Worm (Caenorhabditis elegans) whole organism, L4 larva: ENCODE results near the gene Y57G7A.1.

Experiments used
- D1046.2 ChIP-seq: fragments of 200-800 bp; sonication (Bioruptor generic); IDR thresholded peaks from 2 replicates; pipeline ENCODE4 v1.3.6; 2022; ENCODE audit warnings: missing genetic modification characterization, missing compliant biosample characterization
- F49E8.2 ChIP-seq: sonication (generic microtip); optimal IDR thresholded peaks from 2 replicates; lab custom pipeline; 2016; ENCODE audit warnings: missing compliant biosample characterization, mild to moderate bottlenecking, missing genetic modification characterization, borderline replicate concordance
- Y105C5A.15 ChIP-seq: fragments of 200-800 bp; sonication (Bioruptor generic); IDR thresholded peaks from 2 replicates; pipeline ENCODE4 v1.3.6; 2022; ENCODE audit warnings: missing genetic modification characterization, missing compliant biosample characterization
- ZK337.2 ChIP-seq: fragments of 200-800 bp; sonication (Bioruptor generic); IDR thresholded peaks from 2 replicates; pipeline ENCODE4 v1.3.6; 2022; ENCODE audit warnings: missing genetic modification reagents, missing genetic modification characterization, missing compliant biosample characterization
- ZK546.5 ChIP-seq, 2 experiments: sonication (generic microtip); optimal IDR thresholded peaks; 2 replicates each; lab custom pipeline; 2017; ENCODE audit warnings: missing biosample characterization in 2 of 2, missing genetic modification characterization in 2 of 2
- aha-1 ChIP-seq: fragments of 150-350 bp; peaks from one replicate; lab custom pipeline; 2014; ENCODE audit warnings: missing biosample characterization, missing genetic modification characterization
- ceh-44 ChIP-seq: fragments of 200-800 bp; sonication (Bioruptor generic); IDR thresholded peaks from 2 replicates; pipeline ENCODE4 v1.3.6; 2022; ENCODE audit warnings: missing genetic modification reagents, missing genetic modification characterization, missing compliant biosample characterization
- ceh-62 ChIP-seq: sonication (generic microtip); optimal IDR thresholded peaks from 2 replicates; lab custom pipeline; 2017; ENCODE audit warnings: missing biosample characterization, missing genetic modification characterization
- ceh-82 ChIP-seq: sonication (generic microtip); optimal IDR thresholded peaks from 2 replicates; lab custom pipeline; 2017; ENCODE audit warnings: missing biosample characterization, missing genetic modification characterization
- ces-1 ChIP-seq: fragments of 150-350 bp; sonication (generic microtip); optimal IDR thresholded peaks from 4 replicates; lab custom pipeline; 2014; ENCODE audit warnings: missing biosample characterization, missing genetic modification reagents, missing genetic modification characterization
- cey-2 ChIP-seq: sonication (generic microtip); optimal IDR thresholded peaks from 3 replicates; lab custom pipeline; 2017; ENCODE audit warnings: missing genetic modification characterization, mild to moderate bottlenecking, missing compliant biosample characterization, antibody characterized with exemption, borderline replicate concordance; ENCODE audit not compliant: insufficient read depth
- daf-12 ChIP-seq: fragments of 150-350 bp; optimal IDR thresholded peaks from 2 replicates; lab custom pipeline; 2014; ENCODE audit warnings: missing biosample characterization, missing genetic modification reagents, missing genetic modification characterization
- daf-16 ChIP-seq, 3 experiments: sonication (generic microtip); optimal IDR thresholded peaks; 2 replicates each; lab custom pipeline; 2016 to 2017; ENCODE audit warnings: missing genetic modification characterization in 3 of 3, missing genetic modification reagents in 3 of 3, mild to moderate bottlenecking in 2 of 3, missing compliant biosample characterization in 2 of 3, missing biosample characterization in 1 of 3, moderate library complexity in 1 of 3
- daf-19 ChIP-seq: fragments of 200-800 bp; sonication (Bioruptor generic); conservative IDR thresholded peaks from 2 replicates; pipeline ENCODE4 v1.3.6; 2022; ENCODE audit warnings: missing genetic modification characterization, missing compliant biosample characterization
- daf-8 ChIP-seq: fragments of 200-800 bp; sonication (Bioruptor generic); IDR thresholded peaks from 2 replicates; pipeline ENCODE4 v1.3.6; 2022; ENCODE audit warnings: missing genetic modification characterization, missing compliant biosample characterization
- dmd-8 ChIP-seq: fragments of 200-800 bp; sonication (Bioruptor generic); IDR thresholded peaks from 2 replicates; pipeline ENCODE4 v1.3.6; 2022; ENCODE audit warnings: missing genetic modification characterization, missing compliant biosample characterization
- dmd-9 ChIP-seq: fragments of 200-800 bp; sonication (Bioruptor generic); IDR thresholded peaks from 2 replicates; pipeline ENCODE4 v1.3.6; 2022; ENCODE audit warnings: missing genetic modification reagents, missing genetic modification characterization, missing compliant biosample characterization
- duxl-1 ChIP-seq: sonication (generic microtip); optimal IDR thresholded peaks from 2 replicates; lab custom pipeline; 2016; ENCODE audit warnings: mild to moderate bottlenecking, missing genetic modification characterization, moderate library complexity, missing compliant biosample characterization; ENCODE audit not compliant: poor library complexity
- dve-1 ChIP-seq: sonication (generic microtip); optimal IDR thresholded peaks from 2 replicates; lab custom pipeline; 2017; ENCODE audit warnings: antibody characterized with exemption, mild to moderate bottlenecking, missing genetic modification characterization, missing compliant biosample characterization; ENCODE audit not compliant: insufficient read depth
- egl-43 ChIP-seq: fragments of 200-800 bp; sonication (Bioruptor generic); IDR thresholded peaks from 2 replicates; pipeline ENCODE4 v1.3.6; 2022; ENCODE audit warnings: missing genetic modification reagents, missing genetic modification characterization, missing compliant biosample characterization
- fos-1 ChIP-seq: fragments of 150-350 bp; optimal IDR thresholded peaks from 2 replicates; lab custom pipeline; 2014; ENCODE audit warnings: missing biosample characterization, missing genetic modification characterization
- gei-8 ChIP-seq: fragments of 200-800 bp; sonication (Bioruptor generic); optimal IDR thresholded peaks from 2 replicates; lab custom pipeline; 2018; ENCODE audit warnings: mild to moderate bottlenecking, missing genetic modification characterization, missing compliant biosample characterization
- hlh-11 ChIP-seq: fragments of 200-800 bp; sonication (Bioruptor generic); optimal IDR thresholded peaks from 2 replicates; lab custom pipeline; 2018; ENCODE audit warnings: mild to moderate bottlenecking, missing genetic modification characterization, missing compliant biosample characterization
- hlh-30 ChIP-seq: sonication (generic microtip); optimal IDR thresholded peaks from 2 replicates; lab custom pipeline; 2017; ENCODE audit warnings: antibody characterized with exemption, mild to moderate bottlenecking, missing genetic modification characterization, missing compliant biosample characterization; ENCODE audit not compliant: insufficient read depth
- hmg-1.1 ChIP-seq: fragments of 200-800 bp; sonication (Bioruptor generic); IDR thresholded peaks from 2 replicates; pipeline ENCODE4 v1.3.6; 2022; ENCODE audit warnings: missing genetic modification reagents, missing genetic modification characterization, missing compliant biosample characterization
- lim-7 ChIP-seq: fragments of 200-800 bp; sonication (Bioruptor generic); IDR thresholded peaks from 2 replicates; pipeline ENCODE4 v1.3.6; 2022; ENCODE audit warnings: missing genetic modification characterization, missing compliant biosample characterization
- lin-13 ChIP-seq: fragments of 150-350 bp; optimal IDR thresholded peaks from 2 replicates; lab custom pipeline; 2014; ENCODE audit warnings: missing biosample characterization, missing genetic modification reagents, missing genetic modification characterization
- lin-38 ChIP-seq: fragments of 200-800 bp; sonication (Bioruptor generic); IDR thresholded peaks from 2 replicates; pipeline ENCODE4 v1.3.6; 2022; ENCODE audit warnings: missing genetic modification reagents, missing genetic modification characterization, missing compliant biosample characterization
- lir-3 ChIP-seq: sonication (generic microtip); optimal IDR thresholded peaks from 2 replicates; lab custom pipeline; 2016; ENCODE audit warnings: mild to moderate bottlenecking, missing genetic modification characterization, missing compliant biosample characterization
- lsy-2 ChIP-seq, 2 experiments: fragments of 150-350 bp in 1 of 2; sonication (generic microtip) in 1 of 2; optimal IDR thresholded peaks; 2 replicates each; lab custom pipeline; 2014 to 2017; ENCODE audit warnings: missing biosample characterization in 2 of 2, missing genetic modification characterization in 2 of 2
- madf-5 ChIP-seq, 2 experiments: fragments of 200-800 bp; sonication (Bioruptor generic); IDR thresholded peaks; 2 replicates each; pipeline ENCODE4 v1.3.6; 2022; ENCODE audit warnings: missing compliant biosample characterization in 2 of 2, missing genetic modification characterization in 2 of 2
- mes-2 ChIP-seq: sonication (generic microtip); optimal IDR thresholded peaks from 2 replicates; lab custom pipeline; 2016; ENCODE audit warnings: missing genotype, mild to moderate bottlenecking, missing genetic modification characterization, missing compliant biosample characterization; ENCODE audit not compliant: poor library complexity, severe bottlenecking
- mxl-2 ChIP-seq: fragments of 200-800 bp; sonication (Bioruptor generic); conservative IDR thresholded peaks from 2 replicates; pipeline ENCODE4 v1.3.6; 2022; ENCODE audit warnings: missing genetic modification reagents, missing genetic modification characterization, missing compliant biosample characterization
- nhr-111 ChIP-seq: fragments of 200-800 bp; sonication (Bioruptor generic); optimal IDR thresholded peaks from 2 replicates; lab custom pipeline; 2018; ENCODE audit warnings: mild to moderate bottlenecking, missing genetic modification characterization, missing compliant biosample characterization
- nhr-25 ChIP-seq: sonication (generic microtip); optimal IDR thresholded peaks from 2 replicates; lab custom pipeline; 2017; ENCODE audit warnings: missing genetic modification characterization, mild to moderate bottlenecking, missing compliant biosample characterization, antibody characterized with exemption, moderate library complexity, borderline replicate concordance; ENCODE audit not compliant: insufficient read depth
- nhr-42 ChIP-seq: fragments of 200-800 bp; sonication (Bioruptor generic); IDR thresholded peaks from 2 replicates; pipeline ENCODE4 v1.3.6; 2022; ENCODE audit warnings: missing genetic modification characterization, missing compliant biosample characterization
- nhr-6 ChIP-seq: fragments of 150-350 bp; optimal IDR thresholded peaks from 2 replicates; lab custom pipeline; 2014; ENCODE audit warnings: missing biosample characterization, missing genetic modification characterization
- nhr-77 ChIP-seq: fragments of 150-350 bp; optimal IDR thresholded peaks from 2 replicates; lab custom pipeline; 2014; ENCODE audit warnings: missing biosample characterization, missing genetic modification characterization
- pha-4 ChIP-seq, 2 experiments: fragments of 150-350 bp in 1 of 2; fragments of 200-800 bp in 1 of 2; sonication (Bioruptor generic) in 1 of 2; IDR thresholded peaks in 1 of 2; optimal IDR thresholded peaks in 1 of 2; 2 replicates each; pipeline versions ENCODE4 v1.3.6 to Lab custom; 2014 to 2022; ENCODE audit warnings: missing genetic modification characterization in 2 of 2, missing genetic modification reagents in 2 of 2, missing biosample characterization in 1 of 2, missing compliant biosample characterization in 1 of 2
- php-3 ChIP-seq: fragments of 200-800 bp; sonication (Bioruptor generic); IDR thresholded peaks from 2 replicates; pipeline ENCODE4 v1.3.6; 2022; ENCODE audit warnings: missing genetic modification reagents, missing genetic modification characterization, missing compliant biosample characterization
- pqm-1 ChIP-seq: sonication (generic microtip); optimal IDR thresholded peaks from 2 replicates; lab custom pipeline; 2017; ENCODE audit warnings: missing biosample characterization, missing genetic modification characterization
- saeg-2 ChIP-seq: fragments of 200-800 bp; sonication (Bioruptor generic); IDR thresholded peaks from 2 replicates; pipeline ENCODE4 v1.3.6; 2022; ENCODE audit warnings: missing genetic modification reagents, missing genetic modification characterization, missing compliant biosample characterization
- skn-1 ChIP-seq: fragments of 150-350 bp; optimal IDR thresholded peaks from 2 replicates; lab custom pipeline; 2014; ENCODE audit warnings: missing biosample characterization, missing genetic modification characterization
- snpc-1.2 ChIP-seq: fragments of 200-800 bp; sonication (Bioruptor generic); IDR thresholded peaks from 2 replicates; pipeline ENCODE4 v1.3.6; 2022; ENCODE audit warnings: missing genetic modification reagents, missing genetic modification characterization, missing compliant biosample characterization
- snpc-4 ChIP-seq: fragments of 150-350 bp; optimal IDR thresholded peaks from 2 replicates; lab custom pipeline; 2014; ENCODE audit warnings: missing biosample characterization, missing genetic modification characterization
- spr-3 ChIP-seq: fragments of 200-800 bp; sonication (Bioruptor generic); optimal IDR thresholded peaks from 2 replicates; lab custom pipeline; 2018; ENCODE audit warnings: mild to moderate bottlenecking, missing genetic modification characterization, missing compliant biosample characterization
- tag-97 ChIP-seq: fragments of 200-800 bp; sonication (Bioruptor generic); IDR thresholded peaks from 2 replicates; pipeline ENCODE4 v1.3.6; 2022; ENCODE audit warnings: missing genetic modification characterization, missing compliant biosample characterization
- tra-1 ChIP-seq: fragments of 200-800 bp; sonication (Bioruptor generic); IDR thresholded peaks from 2 replicates; pipeline ENCODE4 v1.3.6; 2022; ENCODE audit warnings: missing genetic modification reagents, missing genetic modification characterization, missing compliant biosample characterization
- zip-2 ChIP-seq: fragments of 150-350 bp; optimal IDR thresholded peaks from 2 replicates; lab custom pipeline; 2014; ENCODE audit warnings: missing biosample characterization, missing genetic modification characterization

Gene Y57G7A.1

DNA sequence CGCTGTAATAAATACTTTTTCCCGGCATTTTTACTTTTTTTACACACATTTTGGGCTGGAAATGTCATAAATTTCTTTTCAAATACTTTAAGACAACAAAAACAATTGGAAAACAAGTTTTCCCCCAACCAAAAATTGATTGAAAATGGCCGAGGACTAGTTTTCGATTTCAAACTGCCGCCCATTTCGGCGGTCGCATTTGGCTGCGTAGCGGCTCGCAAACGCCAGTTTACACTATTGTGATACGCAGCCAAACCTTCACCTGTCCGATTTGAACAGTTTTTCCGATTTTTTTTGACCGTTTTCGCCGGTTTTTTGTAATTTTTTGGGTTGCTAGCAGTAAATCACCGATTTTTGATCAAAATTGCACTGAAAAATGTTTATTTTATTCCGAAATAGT lies 22.1 kb downstream of the Y57G7A.1 start:
- TF ChIP-seq gei-8 (GFP tag; lab: Kevin White, UChicago) (peak; percentile 69), mxl-2 (0 out of 2 replicates have a peak, but pooled peaks have one; percentile 46), hmg-1.1 (GFP tag; lab: Robert Waterston, UW) (peak; percentile 94), daf-8 (GFP tag; lab: Robert Waterston, UW) (no peak), nhr-6 (tag; lab: Kevin White, UChicago) (peak; percentile 98), snpc-1.2 (GFP tag; lab: Robert Waterston, UW) (peak; percentile 80), lin-38 (GFP tag; lab: Robert Waterston, UW) (peak; percentile 94), snpc-4 (tag; lab: Kevin White, UChicago) (peak; percentile 20), daf-19 (GFP tag; lab: Robert Waterston, UW) (no peak), spr-3 (GFP tag; lab: Kevin White, UChicago) (peak; percentile 96), pqm-1 (tag; lab: Kevin White, UChicago) (peak; percentile 40), nhr-77 (tag; lab: Kevin White, UChicago) (peak; percentile 97), nhr-25 (tag; lab: Kevin White, UChicago) (peak; percentile 93), fos-1 (tag; lab: Kevin White, UChicago) (no peak), lim-7 (GFP tag; lab: Robert Waterston, UW) (peak; percentile 71), lin-13 (peak; percentile 98), dmd-8 (peak; percentile 50; the same call in 1 of the 2 replicates), dve-1 (tag; lab: Kevin White, UChicago) (peak; percentile 99), cey-2 (tag; lab: Kevin White, UChicago) (no peak), lsy-2 (tag; optimal IDR thresholded peaks at IDR 0.05; lab: Kevin White, UChicago) (peak; percentile 83 to 97), dmd-9 (GFP tag; lab: Robert Waterston, UW) (peak; percentile 83), hlh-11 (tag; lab: Kevin White, UChicago) (peak; percentile 97), duxl-1 (peak; percentile 83), nhr-42 (GFP tag; lab: Robert Waterston, UW) (peak; percentile 94), zip-2 (tag; lab: Kevin White, UChicago) (peak; percentile 77), skn-1 (tag; lab: Kevin White, UChicago) (no peak), ZK337.2 (GFP tag; lab: Robert Waterston, UW) (peak; percentile 75), tag-97 (0 out of 2 replicates have a peak, but pooled peaks have one; percentile 49), hlh-30 (tag; lab: Kevin White, UChicago) (peak; percentile 88), F49E8.2 (tag; lab: Kevin White, UChicago) (peak; percentile 90), daf-16 (GFP tag; optimal IDR thresholded peaks at IDR 0.05; lab: Kevin White, UChicago) (peak; percentile 21 to 79), daf-16 (tag; optimal IDR thresholded peaks at IDR 0.05; lab: Kevin White, UChicago) (peak; percentile 87), tra-1 (GFP tag; lab: Robert Waterston, UW) (peak; percentile 95), lir-3 (tag; lab: Kevin White, UChicago) (peak; percentile 1), ces-1 (GFP tag; lab: Kevin White, UChicago) (no peak), mes-2 (tag; lab: Kevin White, UChicago) (peak; percentile 98), php-3 (peak; percentile 92), saeg-2 (GFP tag; lab: Robert Waterston, UW) (peak; percentile 90), nhr-111 (GFP tag; lab: Kevin White, UChicago) (peak; percentile 15), Y105C5A.15 (peak; percentile 80; the same call in 1 of the 2 replicates), D1046.2 (GFP tag; lab: Robert Waterston, UW) (peak; percentile 90), madf-5 (GFP tag; IDR thresholded peaks at IDR 0.05; lab: Robert Waterston, UW) (peak; percentile 66 to 92; a peak in 2 of 4 replicates), ceh-44 (GFP tag; lab: Robert Waterston, UW) (peak; percentile 81), egl-43 (GFP tag; lab: Robert Waterston, UW) (peak; percentile 92), pha-4 (GFP tag; IDR thresholded peaks at IDR 0.05; lab: Robert Waterston, UW) (peak; percentile 95), pha-4 (tag; optimal IDR thresholded peaks at IDR 0.05; lab: Kevin White, UChicago) (peak; percentile 7), ceh-82 (tag; lab: Kevin White, UChicago) (peak; percentile 42), aha-1 (tag; lab: Kevin White, UChicago) (peak; percentile 99), ZK546.5 (tag; optimal IDR thresholded peaks at IDR 0.05; lab: Kevin White, UChicago) (peak; percentile 89 to 98), daf-12 (tag; lab: Kevin White, UChicago) (no peak), ceh-62 (tag; lab: Kevin White, UChicago) (no peak)
